Worm (Caenorhabditis elegans): ENCODE results near the gene T07A9.14.

DNA sequence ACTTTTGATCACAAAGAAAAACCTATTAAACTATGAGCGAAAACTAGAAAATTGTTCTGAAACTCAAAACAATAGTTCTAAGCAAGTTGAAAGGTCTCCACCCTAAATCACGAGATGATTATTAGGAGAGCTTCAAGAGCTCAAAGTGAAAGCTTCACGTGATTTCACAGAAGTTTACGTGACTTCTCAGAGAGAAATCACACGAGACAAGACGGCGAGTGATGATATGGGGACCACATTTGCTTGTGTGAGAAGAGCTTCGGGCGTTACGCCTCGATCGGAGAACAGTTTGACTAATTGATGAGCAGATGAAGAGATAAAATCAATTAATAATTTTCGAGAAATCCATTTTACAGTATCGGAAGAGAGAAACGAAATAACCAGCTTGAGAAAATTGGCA lies 21.5 kb upstream of the T07A9.14 start:
- TF ChIP-seq nhr-237 (tag; optimal IDR thresholded peaks at IDR 0.05), result no peak
- no peak for TF ChIP-seq vab-7 (GFP tag; IDR thresholded peaks at IDR 0.05)
- TF ChIP-seq mdl-1 (tag; optimal IDR thresholded peaks at IDR 0.05), result no peak
- TF ChIP-seq lsy-2 (tag; optimal IDR thresholded peaks at IDR 0.05), result no peak
- TF ChIP-seq nhr-11 (tag; optimal IDR thresholded peaks at IDR 0.05), result no peak
- TF ChIP-seq nhr-48 (tag; optimal IDR thresholded peaks at IDR 0.05), result no peak
